Worm (Caenorhabditis elegans) whole organism, late embryonic: ENCODE results near the gene apm-3.

Experiments used
- K02D7.2 ChIP-seq: sonication (generic microtip); optimal IDR thresholded peaks from 2 replicates; lab custom pipeline; 2017; ENCODE audit warnings: mild to moderate bottlenecking, missing genetic modification characterization, missing compliant biosample characterization
- ama-1 ChIP-seq: fragments of 150-350 bp; optimal IDR thresholded peaks from 2 replicates; lab custom pipeline; 2014
- ceh-22 ChIP-seq: sonication (generic microtip); optimal IDR thresholded peaks from 2 replicates; lab custom pipeline; 2017; ENCODE audit warnings: missing biosample characterization, missing genetic modification characterization
- ceh-48 ChIP-seq: sonication (generic microtip); optimal IDR thresholded peaks from 2 replicates; lab custom pipeline; 2016; ENCODE audit warnings: missing genetic modification characterization, inconsistent platforms, missing compliant biosample characterization
- ceh-9 ChIP-seq: sonication (generic microtip); optimal IDR thresholded peaks from 2 replicates; lab custom pipeline; 2016; ENCODE audit warnings: mild to moderate bottlenecking, missing genetic modification characterization, inconsistent platforms, missing compliant biosample characterization
- dmd-4 ChIP-seq: sonication (generic microtip); optimal IDR thresholded peaks from 2 replicates; lab custom pipeline; 2016; ENCODE audit warnings: borderline replicate concordance, missing genetic modification characterization, missing compliant biosample characterization
- hlh-8 ChIP-seq: sonication (generic microtip); optimal IDR thresholded peaks from 2 replicates; lab custom pipeline; 2016; ENCODE audit warnings: missing genotype, missing genetic modification characterization, missing compliant biosample characterization
- pha-4 ChIP-seq: fragments of 150-350 bp; optimal IDR thresholded peaks from 2 replicates; lab custom pipeline; 2018; ENCODE audit warnings: missing biosample characterization, missing genetic modification reagents, missing genetic modification characterization
- pros-1 ChIP-seq: fragments of 150-350 bp; optimal IDR thresholded peaks from 2 replicates; lab custom pipeline; 2014; ENCODE audit warnings: missing biosample characterization, missing genetic modification reagents, missing genetic modification characterization
- sdc-2 ChIP-seq: sonication (generic microtip); optimal IDR thresholded peaks from 2 replicates; lab custom pipeline; 2016; ENCODE audit warnings: missing genotype, missing genetic modification characterization, missing compliant biosample characterization
- tbx-2 ChIP-seq: sonication (generic microtip); optimal IDR thresholded peaks from 2 replicates; lab custom pipeline; 2016; ENCODE audit warnings: missing genetic modification characterization, missing compliant biosample characterization
- unc-86 ChIP-seq: sonication (generic microtip); optimal IDR thresholded peaks from 2 replicates; lab custom pipeline; 2016; ENCODE audit warnings: missing genetic modification characterization, missing compliant biosample characterization

DNA sequence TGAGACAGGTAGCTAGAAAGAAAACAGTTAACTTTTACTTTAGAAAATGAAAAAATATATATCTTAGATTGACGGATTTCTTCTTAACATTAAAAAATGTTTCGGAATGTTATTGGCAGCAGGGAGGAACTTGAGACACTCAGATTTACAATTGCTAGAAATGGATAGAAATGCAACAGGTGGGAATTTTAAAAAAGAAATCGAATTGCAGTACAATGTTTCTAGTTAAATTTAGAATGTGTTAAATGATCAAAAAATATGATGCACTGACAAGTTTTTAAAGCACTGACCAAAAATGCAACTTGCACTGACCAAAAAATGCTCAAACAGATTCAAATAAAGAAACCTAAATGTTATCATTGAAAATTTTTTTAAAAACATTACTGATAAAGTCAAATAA, 28.6 kb upstream of the apm-3 start:
- TF ChIP-seq ama-1 (lab: Kevin White, UChicago) = no peak
- TF ChIP-seq ceh-9 (tag; lab: Kevin White, UChicago) = no peak
- TF ChIP-seq unc-86 (tag; lab: Kevin White, UChicago) = no peak
- no peak for TF ChIP-seq tbx-2
- no peak for TF ChIP-seq dmd-4
- TF ChIP-seq hlh-8 (tag; lab: Kevin White, UChicago) = no peak
- TF ChIP-seq ceh-48 (tag; lab: Kevin White, UChicago) = no peak
- TF ChIP-seq pha-4 (tag; lab: Kevin White, UChicago) = no peak
- no peak for TF ChIP-seq sdc-2 (tag; lab: Kevin White, UChicago)
- TF ChIP-seq ceh-22 (tag; lab: Kevin White, UChicago) = no peak
- TF ChIP-seq pros-1 (tag; lab: Kevin White, UChicago) = no peak
- no peak for TF ChIP-seq K02D7.2 (tag; lab: Kevin White, UChicago)
